Fruit fly (Drosophila melanogaster) whole organism, embryonic: ENCODE results near the gene CG7320.

Experiments
- Atf6 ChIP-seq: fragments of 200-800 bp; sonication (Bioruptor generic); IDR thresholded peaks from 2 replicates; pipeline ENCODE4 v1.3.6; 2022; ENCODE audit warnings: missing biosample characterization, missing genetic modification characterization
- CG10565 ChIP-seq: fragments of 200-800 bp; sonication (Bioruptor generic); optimal IDR thresholded peaks from 3 replicates; lab custom pipeline; 2016; ENCODE audit warnings: missing biosample characterization, mild to moderate bottlenecking, missing genetic modification characterization
- CG12236 ChIP-seq: fragments of 200-800 bp; sonication (Bioruptor generic); optimal IDR thresholded peaks from 2 replicates; lab custom pipeline; 2016; ENCODE audit warnings: missing biosample characterization, missing genetic modification characterization
- CG12659 ChIP-seq: fragments of 200-800 bp; sonication (Bioruptor generic); optimal IDR thresholded peaks from 3 replicates; lab custom pipeline; 2017; ENCODE audit warnings: mild to moderate bottlenecking, missing biosample characterization, missing genetic modification reagents, missing genetic modification characterization
- CG15073 ChIP-seq: fragments of 200-800 bp; sonication (Bioruptor generic); optimal IDR thresholded peaks from 2 replicates; lab custom pipeline; 2016; ENCODE audit warnings: missing biosample characterization, missing genetic modification characterization
- CG15514 ChIP-seq: fragments of 200-800 bp; sonication (Bioruptor generic); optimal IDR thresholded peaks from 3 replicates; lab custom pipeline; 2017; ENCODE audit warnings: missing biosample characterization, missing genetic modification characterization, mild to moderate bottlenecking, moderate library complexity, missing genetic modification reagents
- CG1647 ChIP-seq: fragments of 200-800 bp; sonication (Bioruptor generic); optimal IDR thresholded peaks from 3 replicates; lab custom pipeline; 2016; ENCODE audit warnings: missing biosample characterization, missing genetic modification characterization
- CG16813 ChIP-seq: fragments of 200-800 bp; sonication (Bioruptor generic); IDR thresholded peaks from 3 replicates; pipeline ENCODE4 v1.3.6; 2022; ENCODE audit warnings: missing biosample characterization, missing genetic modification characterization; ENCODE audit not compliant: partially characterized antibody
- CG18262 ChIP-seq: fragments of 200-800 bp; optimal IDR thresholded peaks from 3 replicates; lab custom pipeline; 2019; ENCODE audit warnings: missing biosample characterization, mild to moderate bottlenecking, missing genetic modification characterization, moderate library complexity
- CG2202 ChIP-seq: fragments of 200-800 bp; sonication (Bioruptor generic); optimal IDR thresholded peaks from 2 replicates; lab custom pipeline; 2018; ENCODE audit warnings: missing biosample characterization, mild to moderate bottlenecking, missing genetic modification characterization
- CG33557 ChIP-seq: fragments of 200-800 bp; sonication (Bioruptor generic); optimal IDR thresholded peaks from 2 replicates; lab custom pipeline; 2019; ENCODE audit warnings: missing biosample characterization, mild to moderate bottlenecking, missing genetic modification characterization, moderate library complexity
- CG4404 ChIP-seq: fragments of 200-800 bp; sonication (Bioruptor generic); IDR thresholded peaks from 2 replicates; pipeline ENCODE4 v1.3.6; 2022; ENCODE audit warnings: missing biosample characterization, missing genetic modification characterization
- CG6683 ChIP-seq: fragments of 200-800 bp; sonication (Bioruptor generic); optimal IDR thresholded peaks from 2 replicates; lab custom pipeline; 2017; ENCODE audit warnings: missing biosample characterization, mild to moderate bottlenecking, missing genetic modification characterization, missing genetic modification reagents
- CG7745 ChIP-seq: fragments of 200-800 bp; sonication (Bioruptor generic); optimal IDR thresholded peaks from 2 replicates; lab custom pipeline; 2018; ENCODE audit warnings: missing biosample characterization, mild to moderate bottlenecking, missing genetic modification characterization, moderate library complexity
- CG8388 ChIP-seq: fragments of 200-800 bp; sonication (Bioruptor generic); optimal IDR thresholded peaks from 2 replicates; lab custom pipeline; 2019; ENCODE audit warnings: missing biosample characterization, mild to moderate bottlenecking, missing genetic modification characterization, moderate library complexity
- Dad ChIP-seq: fragments of 200-800 bp; sonication (Bioruptor generic); optimal IDR thresholded peaks from 3 replicates; lab custom pipeline; 2016; ENCODE audit warnings: missing biosample characterization, missing genetic modification characterization
- Dip2 ChIP-seq: fragments of 200-800 bp; sonication (Bioruptor generic); IDR thresholded peaks from 2 replicates; pipeline ENCODE4 v1.3.6; 2022; ENCODE audit warnings: missing biosample characterization, missing genetic modification characterization
- Dref ChIP-seq: fragments of 200-800 bp; sonication (Bioruptor generic); IDR thresholded peaks from 2 replicates; pipeline ENCODE4 v1.3.6; 2022; ENCODE audit warnings: missing biosample characterization, missing genetic modification characterization
- Fer3 ChIP-seq: fragments of 200-800 bp; sonication (Bioruptor generic); optimal IDR thresholded peaks from 2 replicates; lab custom pipeline; 2018; ENCODE audit warnings: missing biosample characterization, mild to moderate bottlenecking, missing genetic modification characterization, moderate library complexity
- H2.0 ChIP-seq: fragments of 200-800 bp; sonication (Bioruptor generic); IDR thresholded peaks from 2 replicates; pipeline ENCODE4 v1.3.6; 2022; ENCODE audit warnings: missing biosample characterization, missing genetic modification characterization
- Lhr ChIP-seq: fragments of 200-800 bp; sonication (Bioruptor generic); optimal IDR thresholded peaks from 3 replicates; lab custom pipeline; 2017; ENCODE audit warnings: mild to moderate bottlenecking, missing biosample characterization, missing genetic modification reagents, missing genetic modification characterization
- MBD-R2 ChIP-seq: fragments of 200-800 bp; sonication (Bioruptor generic); IDR thresholded peaks from 2 replicates; pipeline ENCODE4 v1.3.6; 2022; ENCODE audit warnings: missing biosample characterization, missing genetic modification characterization
- Oli ChIP-seq: fragments of 200-800 bp; sonication (Bioruptor generic); optimal IDR thresholded peaks from 2 replicates; lab custom pipeline; 2018; ENCODE audit warnings: missing biosample characterization, mild to moderate bottlenecking, missing genetic modification characterization, moderate library complexity
- Rfx ChIP-seq: fragments of 200-800 bp; sonication (Bioruptor generic); IDR thresholded peaks from 2 replicates; pipeline ENCODE4 v1.3.6; 2022; ENCODE audit warnings: missing biosample characterization, missing genetic modification characterization
- Stat92E ChIP-seq, 3 experiments: fragments of >200 bp in 2 of 3; fragments of 200-800 bp in 1 of 3; sonication (Bioruptor generic) in 1 of 3; optimal IDR thresholded peaks; 2 replicates each; lab custom pipeline; 2017 to 2019; ENCODE audit warnings: missing biosample characterization in 3 of 3, missing genetic modification characterization in 3 of 3, mild to moderate bottlenecking in 1 of 3, moderate library complexity in 1 of 3
- ara ChIP-seq: fragments of 200-800 bp; sonication (Bioruptor generic); IDR thresholded peaks from 2 replicates; pipeline ENCODE4 v1.3.6; 2022; ENCODE audit warnings: missing biosample characterization, missing genetic modification characterization
- ato ChIP-seq: fragments of 200-800 bp; sonication (Bioruptor generic); IDR thresholded peaks from 2 replicates; pipeline ENCODE4 v1.3.6; 2022; ENCODE audit warnings: missing biosample characterization, missing genetic modification characterization; ENCODE audit not compliant: partially characterized antibody
- fd3F ChIP-seq: fragments of 200-800 bp; sonication (Bioruptor generic); optimal IDR thresholded peaks from 2 replicates; lab custom pipeline; 2018; ENCODE audit warnings: missing biosample characterization, mild to moderate bottlenecking, missing genetic modification characterization, moderate library complexity
- fru ChIP-seq: fragments of >200 bp; optimal IDR thresholded peaks from 2 replicates; lab custom pipeline; 2017
- ftz-f1 ChIP-seq: fragments of 200-800 bp; sonication (Bioruptor generic); optimal IDR thresholded peaks from 2 replicates; lab custom pipeline; 2016; ENCODE audit warnings: missing biosample characterization, missing genetic modification characterization
- gsb ChIP-seq: fragments of 200-800 bp; sonication (Bioruptor generic); IDR thresholded peaks from 2 replicates; pipeline ENCODE4 v1.3.6; 2022; ENCODE audit warnings: missing biosample characterization, missing genetic modification characterization
- gsb-n ChIP-seq: fragments of 200-800 bp; sonication (Bioruptor generic); optimal IDR thresholded peaks from 3 replicates; lab custom pipeline; 2018; ENCODE audit warnings: missing biosample characterization, mild to moderate bottlenecking, missing genetic modification characterization
- gt ChIP-seq: fragments of 200-800 bp; sonication (Bioruptor generic); IDR thresholded peaks from 2 replicates; pipeline ENCODE4 v1.3.6; 2022; ENCODE audit warnings: missing biosample characterization, missing genetic modification characterization
- inv ChIP-seq: fragments of 200-800 bp; sonication (Bioruptor generic); IDR thresholded peaks from 2 replicates; pipeline ENCODE4 v1.3.6; 2022; ENCODE audit warnings: missing biosample characterization, missing genetic modification characterization; ENCODE audit not compliant: partially characterized antibody
- jigr1 ChIP-seq: fragments of 200-800 bp; sonication (Bioruptor generic); IDR thresholded peaks from 3 replicates; pipeline ENCODE4 v1.3.6; 2022; ENCODE audit warnings: missing biosample characterization, missing genetic modification characterization
- jumu ChIP-seq: fragments of 200-800 bp; sonication (Bioruptor generic); optimal IDR thresholded peaks from 3 replicates; lab custom pipeline; 2016; ENCODE audit warnings: missing biosample characterization, missing genetic modification characterization
- lmd ChIP-seq: fragments of 200-800 bp; sonication (Bioruptor generic); IDR thresholded peaks from 2 replicates; pipeline ENCODE4 v1.3.6; 2022; ENCODE audit warnings: missing biosample characterization, missing genetic modification characterization
- luna ChIP-seq: fragments of 200-800 bp; sonication (Bioruptor generic); optimal IDR thresholded peaks from 2 replicates; lab custom pipeline; 2016; ENCODE audit warnings: missing biosample characterization, missing genetic modification characterization
- mld ChIP-seq: fragments of 200-800 bp; sonication (Bioruptor generic); IDR thresholded peaks from 3 replicates; pipeline ENCODE4 v1.3.6; 2022; ENCODE audit warnings: missing biosample characterization, missing genetic modification characterization; ENCODE audit not compliant: partially characterized antibody
- pzg ChIP-seq: fragments of 200-800 bp; sonication (Bioruptor generic); optimal IDR thresholded peaks from 3 replicates; lab custom pipeline; 2018; ENCODE audit warnings: missing biosample characterization, mild to moderate bottlenecking, missing genetic modification characterization, moderate library complexity
- sens-2 ChIP-seq: fragments of 200-800 bp; sonication (Bioruptor generic); IDR thresholded peaks from 2 replicates; pipeline ENCODE4 v1.3.6; 2022; ENCODE audit warnings: missing biosample characterization, missing genetic modification characterization
- so ChIP-seq: fragments of 200-800 bp; sonication (Bioruptor generic); IDR thresholded peaks from 3 replicates; pipeline ENCODE4 v1.3.6; 2022; ENCODE audit warnings: missing biosample characterization, missing genetic modification characterization
- ssp ChIP-seq: fragments of 200-800 bp; sonication (Bioruptor generic); IDR thresholded peaks from 2 replicates; pipeline ENCODE4 v1.3.6; 2022; ENCODE audit warnings: missing biosample characterization, missing genetic modification characterization
- toy ChIP-seq: fragments of 200-800 bp; sonication (Bioruptor generic); IDR thresholded peaks from 2 replicates; pipeline ENCODE4 v1.3.6; 2022; ENCODE audit warnings: missing biosample characterization, missing genetic modification characterization
- trem ChIP-seq: fragments of 200-800 bp; optimal IDR thresholded peaks from 3 replicates; lab custom pipeline; 2019; ENCODE audit warnings: missing biosample characterization, mild to moderate bottlenecking, missing genetic modification characterization, moderate library complexity
- trh ChIP-seq: fragments of 200-800 bp; sonication (Bioruptor generic); optimal IDR thresholded peaks from 2 replicates; lab custom pipeline; 2016; ENCODE audit warnings: missing biosample characterization, missing genetic modification characterization
- ttk ChIP-seq: fragments of 200-800 bp; sonication (Bioruptor generic); IDR thresholded peaks from 2 replicates; pipeline ENCODE4 v2.1.2; 2022; ENCODE audit warnings: missing biosample characterization, missing genetic modification characterization
- twi ChIP-seq: fragments of 200-800 bp; optimal IDR thresholded peaks from 2 replicates; lab custom pipeline; 2019; ENCODE audit warnings: missing biosample characterization, mild to moderate bottlenecking, missing genetic modification characterization, moderate library complexity
- usp ChIP-seq: fragments of >200 bp; optimal IDR thresholded peaks from 2 replicates; lab custom pipeline; 2017; ENCODE audit warnings: missing biosample characterization, missing genetic modification characterization
- vfl ChIP-seq: fragments of 200-800 bp; sonication (Bioruptor generic); optimal IDR thresholded peaks from 2 replicates; lab custom pipeline; 2016; ENCODE audit warnings: missing biosample characterization, missing genetic modification characterization

The CG7320 gene

dm6 chr3L:18192858-18193478 is 8.3 kb upstream of the CG7320 start (continued):
- TF ChIP-seq Lhr (GFP tag; lab: Kevin White, UChicago) = peak; percentile 19
- peak; percentile 92 for TF ChIP-seq CG33557 (GFP tag; lab: Kevin White, UChicago)
- no peak; the same call in 1 of the 2 replicates for TF ChIP-seq MBD-R2
- no peak for TF ChIP-seq CG12236
- peak; percentile 88 for TF ChIP-seq trem (tag; lab: Kevin White, UChicago)
- TF ChIP-seq trh (GFP tag; lab: Kevin White, UChicago) = no peak
- TF ChIP-seq luna (GFP tag; lab: Kevin White, UChicago) = no peak
- peak; percentile 82 for TF ChIP-seq CG8388 (GFP tag; lab: Kevin White, UChicago)
- peak; percentile 69 for TF ChIP-seq ttk (GFP tag; lab: Robert Waterston, UW)
- peak; percentile 52 for TF ChIP-seq H2.0 (GFP tag; lab: Robert Waterston, UW)
- TF ChIP-seq Dip2 (GFP tag; lab: Robert Waterston, UW) = no peak
- no peak for TF ChIP-seq gsb (GFP tag; lab: Robert Waterston, UW)
- peak; percentile 68 for TF ChIP-seq CG12659 (GFP tag; lab: Kevin White, UChicago)
- TF ChIP-seq Dref (GFP tag; lab: Robert Waterston, UW) = no peak
- no peak for TF ChIP-seq mld
- TF ChIP-seq vfl = no peak
- TF ChIP-seq toy (GFP tag; lab: Robert Waterston, UW) = no peak
- TF ChIP-seq so (GFP tag; lab: Robert Waterston, UW) = peak; percentile 73; the same call in 1 of the 3 replicates
- no peak for TF ChIP-seq CG10565 (GFP tag; lab: Kevin White, UChicago)
- TF ChIP-seq twi = peak; percentile 77
- peak; percentile 65 for TF ChIP-seq CG6683 (GFP tag; lab: Kevin White, UChicago)
- peak; percentile 94 for TF ChIP-seq CG18262 (tag; lab: Kevin White, UChicago)
- TF ChIP-seq CG2202 (tag; lab: Kevin White, UChicago) = peak; percentile 81
- peak; percentile 17; the same call in 1 of the 3 replicates for TF ChIP-seq jigr1 (GFP tag; lab: Robert Waterston, UW)
- TF ChIP-seq gt (GFP tag; lab: Robert Waterston, UW) = 0 out of 2 replicates have a peak, but pooled peaks have one; percentile 11
- peak; percentile 74 for TF ChIP-seq Fer3 (tag; lab: Kevin White, UChicago)
- TF ChIP-seq CG15073 (GFP tag; lab: Kevin White, UChicago) = peak; percentile 27
- TF ChIP-seq Dad (GFP tag; lab: Kevin White, UChicago) = no peak
- TF ChIP-seq inv (GFP tag; lab: Robert Waterston, UW) = no peak
- no peak for TF ChIP-seq Atf6 (GFP tag; lab: Robert Waterston, UW)
- TF ChIP-seq CG4404 (GFP tag; lab: Robert Waterston, UW) = peak; percentile 86
- no peak for TF ChIP-seq CG16813
- TF ChIP-seq pzg (GFP tag; lab: Kevin White, UChicago) = no peak
- TF ChIP-seq jumu = no peak
- TF ChIP-seq Rfx (GFP tag; lab: Robert Waterston, UW) = peak; percentile 25; the same call in 1 of the 2 replicates
- peak; percentile 25 for TF ChIP-seq CG7745 (tag; lab: Kevin White, UChicago)
- peak; percentile 60 for TF ChIP-seq ssp (GFP tag; lab: Robert Waterston, UW)
- no peak; the same call in 1 of the 2 replicates for TF ChIP-seq sens-2 (GFP tag; lab: Robert Waterston, UW)
- TF ChIP-seq lmd (GFP tag; lab: Robert Waterston, UW) = peak; percentile 75
- TF ChIP-seq fru (lab: Kevin White, UChicago) = no peak
- TF ChIP-seq usp (GFP tag; lab: Kevin White, UChicago) = no peak
- TF ChIP-seq ara (GFP tag; lab: Robert Waterston, UW) = peak; percentile 50
- no peak for TF ChIP-seq ato (GFP tag; lab: Robert Waterston, UW)
- TF ChIP-seq CG1647 = no peak
- TF ChIP-seq CG15514 (GFP tag; lab: Kevin White, UChicago) = peak; percentile 36
- TF ChIP-seq Oli = peak; percentile 85
- TF ChIP-seq Stat92E (GFP tag; optimal IDR thresholded peaks at IDR 0.05; lab: Kevin White, UChicago) = peak in 1 of 3 experiments; percentile 54
- no peak for TF ChIP-seq ftz-f1
- TF ChIP-seq fd3F = peak; percentile 60
- TF ChIP-seq gsb-n (tag; lab: Kevin White, UChicago) = peak; percentile 86
